Fruit fly (Drosophila melanogaster) whole organism, prepupa: ENCODE measurements around the gene Prp39.

ENCODE experiments used
- CG11762 ChIP-seq: fragments of 200-800 bp; sonication (Bioruptor generic); optimal IDR thresholded peaks from 3 replicates; lab custom pipeline; 2016; ENCODE audit warnings: missing biosample characterization, missing genetic modification characterization; ENCODE audit not compliant: insufficient read depth
- CG6854 ChIP-seq: fragments of 200-800 bp; sonication (Bioruptor generic); optimal IDR thresholded peaks from 2 replicates; lab custom pipeline; 2017; ENCODE audit warnings: missing biosample characterization, mild to moderate bottlenecking, missing genetic modification characterization
- CG8119 ChIP-seq: fragments of 200-800 bp; sonication (Bioruptor generic); IDR thresholded peaks from 3 replicates; pipeline ENCODE4 v1.3.6; 2022; ENCODE audit warnings: missing biosample characterization, missing genetic modification characterization
- OdsH ChIP-seq: fragments of 200-800 bp; sonication (Bioruptor generic); optimal IDR thresholded peaks from 3 replicates; lab custom pipeline; 2016; ENCODE audit warnings: missing biosample characterization, missing genetic modification characterization
- dac ChIP-seq: fragments of 200-800 bp; sonication (Bioruptor generic); optimal IDR thresholded peaks from 2 replicates; lab custom pipeline; 2017; ENCODE audit warnings: missing biosample characterization, mild to moderate bottlenecking, missing genetic modification characterization
- lz ChIP-seq: fragments of 200-800 bp; sonication (Bioruptor generic); optimal IDR thresholded peaks from 3 replicates; lab custom pipeline; 2016; ENCODE audit warnings: missing biosample characterization, missing genetic modification characterization
- ss ChIP-seq, 2 experiments: fragments of 200-800 bp; sonication (Bioruptor generic); optimal IDR thresholded peaks; 2 replicates in 1 of 2; 3 replicates in 1 of 2; lab custom pipeline; 2017 to 2018; ENCODE audit warnings: mild to moderate bottlenecking in 2 of 2, missing biosample characterization in 2 of 2, missing genetic modification characterization in 2 of 2, moderate library complexity in 1 of 2
- svp ChIP-seq: fragments of 200-800 bp; sonication (Bioruptor generic); peaks from one replicate; lab custom pipeline; 2016; ENCODE audit warnings: missing biosample characterization, missing genetic modification characterization

DNA sequence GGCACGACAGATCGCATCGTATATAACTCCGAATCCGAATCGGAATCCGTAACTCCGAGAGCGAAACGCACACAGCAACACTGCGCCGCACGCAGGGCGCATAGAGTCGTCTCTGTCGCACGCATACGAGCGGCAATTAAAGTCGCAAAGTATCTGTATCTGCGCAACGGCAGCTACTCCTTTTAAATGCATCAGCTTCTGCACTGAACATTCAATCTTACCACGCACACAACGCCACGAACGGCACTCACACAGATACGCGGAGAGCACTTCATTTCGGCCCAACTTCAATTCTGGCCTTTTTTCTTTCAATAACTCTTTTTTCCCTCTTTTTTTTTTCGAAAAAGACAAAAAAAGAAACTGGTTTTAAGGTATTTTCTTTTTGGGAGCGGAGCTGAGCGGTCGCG is 46.3 kb downstream of the Prp39 start:
- TF ChIP-seq lz (no peak), CG6854 (GFP tag; lab: Kevin White, UChicago) (peak; percentile 83), CG11762 (GFP tag; lab: Kevin White, UChicago) (peak; percentile 57), dac (GFP tag; lab: Kevin White, UChicago) (peak; percentile 14), OdsH (GFP tag; lab: Kevin White, UChicago) (peak; percentile 30), ss (GFP tag; optimal IDR thresholded peaks at IDR 0.05; lab: Kevin White, UChicago) (peak; percentile 98 to 99), CG8119 (GFP tag; lab: Robert Waterston, UW) (peak; percentile 86), svp (GFP tag; lab: Kevin White, UChicago) (no peak)
